Worm (Caenorhabditis elegans) whole organism, young adult: ENCODE measurements around the gene mam-6.

ENCODE experiments used
- B0019.2 ChIP-seq: fragments of 200-800 bp; sonication (Bioruptor generic); conservative IDR thresholded peaks from 2 replicates; pipeline ENCODE4 v1.3.6; 2022; ENCODE audit warnings: missing genetic modification reagents, missing genetic modification characterization, missing compliant biosample characterization
- F22D6.2 ChIP-seq: sonication (generic microtip); optimal IDR thresholded peaks from 2 replicates; lab custom pipeline; 2016; ENCODE audit warnings: mild to moderate bottlenecking, missing genetic modification characterization, missing compliant biosample characterization
- F37B4.10 ChIP-seq: fragments of 200-800 bp; sonication (Bioruptor generic); IDR thresholded peaks from 2 replicates; pipeline ENCODE4 v1.3.6; 2022; ENCODE audit warnings: missing genetic modification characterization, missing compliant biosample characterization
- K11D2.4 ChIP-seq: fragments of 200-800 bp; sonication (Bioruptor generic); IDR thresholded peaks from 2 replicates; pipeline ENCODE4 v1.3.6; 2022; ENCODE audit warnings: missing genetic modification reagents, missing genetic modification characterization, missing compliant biosample characterization
- K12H6.12 ChIP-seq: fragments of 200-800 bp; sonication (Bioruptor generic); optimal IDR thresholded peaks from 2 replicates; lab custom pipeline; 2018; ENCODE audit warnings: mild to moderate bottlenecking, missing genetic modification characterization, missing compliant biosample characterization
- Y53G8AR.9 ChIP-seq: fragments of 200-800 bp; sonication (Bioruptor generic); conservative IDR thresholded peaks from 2 replicates; pipeline ENCODE4 v1.3.6; 2022; ENCODE audit warnings: missing genetic modification reagents, missing genetic modification characterization, missing compliant biosample characterization
- Y67H2A.10 ChIP-seq: fragments of 200-800 bp; sonication (Bioruptor generic); conservative IDR thresholded peaks from 2 replicates; pipeline ENCODE4 v1.3.6; 2022; ENCODE audit warnings: missing genetic modification reagents, missing genetic modification characterization, missing compliant biosample characterization
- Y79H2A.3 ChIP-seq: fragments of 200-800 bp; sonication (Bioruptor generic); conservative IDR thresholded peaks from 2 replicates; pipeline ENCODE4 v1.3.6; 2022; ENCODE audit warnings: missing genetic modification reagents, missing genetic modification characterization, missing compliant biosample characterization
- ama-1 ChIP-seq, 3 experiments: fragments of 150-350 bp in 1 of 3; sonication (generic microtip) in 2 of 3; optimal IDR thresholded peaks; 2 replicates each; lab custom pipeline; 2014 to 2018; ENCODE audit warnings: missing biosample characterization in 2 of 3, missing genetic modification characterization in 2 of 3, missing genetic modification reagents in 2 of 3
- bed-2 ChIP-seq: fragments of 200-800 bp; sonication (Bioruptor generic); IDR thresholded peaks from 2 replicates; pipeline ENCODE4 v1.3.6; 2022; ENCODE audit warnings: missing genetic modification reagents, missing genetic modification characterization, missing compliant biosample characterization
- ccch-3 ChIP-seq: fragments of 200-800 bp; sonication (Bioruptor generic); optimal IDR thresholded peaks from 2 replicates; lab custom pipeline; 2018; ENCODE audit warnings: mild to moderate bottlenecking, missing genetic modification characterization, missing compliant biosample characterization
- cebp-1 ChIP-seq, 2 experiments: fragments of 200-800 bp in 1 of 2; sonication (Bioruptor generic) in 1 of 2; sonication (generic microtip) in 1 of 2; IDR thresholded peaks in 1 of 2; optimal IDR thresholded peaks in 1 of 2; 2 replicates each; pipeline versions ENCODE4 v1.3.6 to Lab custom; 2017 to 2022; ENCODE audit warnings: missing compliant biosample characterization in 2 of 2, missing genetic modification characterization in 2 of 2, mild to moderate bottlenecking in 1 of 2, missing genetic modification reagents in 1 of 2, moderate library complexity in 1 of 2
- ceh-91 ChIP-seq: fragments of 200-800 bp; sonication (Bioruptor generic); IDR thresholded peaks from 2 replicates; pipeline ENCODE4 v1.3.6; 2022; ENCODE audit warnings: missing genetic modification reagents, missing genetic modification characterization, missing compliant biosample characterization
- die-1 ChIP-seq: sonication (generic microtip); optimal IDR thresholded peaks from 2 replicates; lab custom pipeline; 2016; ENCODE audit warnings: missing genotype, mild to moderate bottlenecking, missing genetic modification characterization, missing compliant biosample characterization
- dox-1 ChIP-seq: fragments of 200-800 bp; sonication (Bioruptor generic); IDR thresholded peaks from 2 replicates; pipeline ENCODE4 v1.3.6; 2022; ENCODE audit warnings: missing genetic modification reagents, missing genetic modification characterization, missing compliant biosample characterization
- dpff-1 ChIP-seq: sonication (generic microtip); optimal IDR thresholded peaks from 2 replicates; lab custom pipeline; 2017; ENCODE audit warnings: mild to moderate bottlenecking, missing genetic modification characterization, missing compliant biosample characterization
- fkh-3 ChIP-seq: sonication (generic microtip); optimal IDR thresholded peaks from 2 replicates; lab custom pipeline; 2016; ENCODE audit warnings: mild to moderate bottlenecking, missing genetic modification characterization, missing compliant biosample characterization
- lin-26 ChIP-seq: fragments of 200-800 bp; sonication (Bioruptor generic); IDR thresholded peaks from 2 replicates; pipeline ENCODE4 v1.3.6; 2022; ENCODE audit warnings: missing genetic modification reagents, missing genetic modification characterization, missing compliant biosample characterization
- lin-40 ChIP-seq: sonication (generic microtip); optimal IDR thresholded peaks from 2 replicates; lab custom pipeline; 2016; ENCODE audit warnings: missing genetic modification characterization, mild to moderate bottlenecking, missing compliant biosample characterization, missing genotype, missing genetic modification reagents
- madf-6 ChIP-seq: fragments of 200-800 bp; sonication (Bioruptor generic); IDR thresholded peaks from 2 replicates; pipeline ENCODE4 v1.3.6; 2022; ENCODE audit warnings: missing genetic modification reagents, missing genetic modification characterization, missing compliant biosample characterization
- nhr-120 ChIP-seq: fragments of 200-800 bp; sonication (Bioruptor generic); IDR thresholded peaks from 2 replicates; pipeline ENCODE4 v1.3.6; 2022; ENCODE audit warnings: missing genetic modification characterization, missing compliant biosample characterization
- rpc-1 ChIP-seq, 2 experiments: fragments of 150-350 bp in 1 of 2; sonication (generic microtip) in 1 of 2; optimal IDR thresholded peaks; 2 replicates each; lab custom pipeline; 2014 to 2018; ENCODE audit warnings: missing biosample characterization in 1 of 2, missing genetic modification characterization in 1 of 2, missing genetic modification reagents in 1 of 2, missing genotype in 1 of 2
- snpc-1.3 ChIP-seq: sonication (generic microtip); optimal IDR thresholded peaks from 2 replicates; lab custom pipeline; 2017; ENCODE audit warnings: missing genetic modification characterization, mild to moderate bottlenecking, missing compliant biosample characterization, antibody characterized with exemption, moderate library complexity, missing genotype, missing genetic modification reagents; ENCODE audit not compliant: insufficient read depth
- snpc-3.4 ChIP-seq: sonication (generic microtip); optimal IDR thresholded peaks from 2 replicates; lab custom pipeline; 2017; ENCODE audit warnings: missing genetic modification characterization, mild to moderate bottlenecking, missing compliant biosample characterization, antibody characterized with exemption, moderate library complexity, missing genotype, missing genetic modification reagents
- somi-1 ChIP-seq: fragments of 200-800 bp; sonication (Bioruptor generic); optimal IDR thresholded peaks from 2 replicates; lab custom pipeline; 2018; ENCODE audit warnings: mild to moderate bottlenecking, missing genetic modification characterization, missing compliant biosample characterization
- sptf-2 ChIP-seq: fragments of 200-800 bp; sonication (Bioruptor generic); optimal IDR thresholded peaks from 2 replicates; lab custom pipeline; 2018; ENCODE audit warnings: mild to moderate bottlenecking, missing genetic modification characterization, missing compliant biosample characterization
- tbp1 ChIP-seq: fragments of 200-800 bp; sonication (Bioruptor generic); optimal IDR thresholded peaks from 2 replicates; lab custom pipeline; 2018; ENCODE audit warnings: mild to moderate bottlenecking, missing genetic modification characterization, missing compliant biosample characterization
- unc-130 ChIP-seq: sonication (generic microtip); optimal IDR thresholded peaks from 2 replicates; lab custom pipeline; 2016; ENCODE audit warnings: missing genetic modification reagents, missing genetic modification characterization, missing compliant biosample characterization
- unc-62 ChIP-seq: fragments of 150-350 bp; optimal IDR thresholded peaks from 2 replicates; lab custom pipeline; 2014; ENCODE audit warnings: missing biosample characterization, missing genetic modification reagents, missing genetic modification characterization
- zfh-2 ChIP-seq: fragments of 200-800 bp; sonication (Bioruptor generic); conservative IDR thresholded peaks from 2 replicates; pipeline ENCODE4 v1.3.6; 2022; ENCODE audit warnings: missing genetic modification reagents, missing genetic modification characterization, missing compliant biosample characterization
- zim-3 ChIP-seq: sonication (generic microtip); optimal IDR thresholded peaks from 2 replicates; lab custom pipeline; 2017; ENCODE audit warnings: mild to moderate bottlenecking, missing genetic modification characterization, moderate library complexity, missing compliant biosample characterization
- ztf-25 ChIP-seq: fragments of 200-800 bp; sonication (Bioruptor generic); IDR thresholded peaks from 2 replicates; pipeline ENCODE4 v1.3.6; 2022; ENCODE audit warnings: missing genetic modification reagents, missing genetic modification characterization, missing compliant biosample characterization
- ztf-26 ChIP-seq: sonication (generic microtip); optimal IDR thresholded peaks from 2 replicates; lab custom pipeline; 2017; ENCODE audit warnings: missing genetic modification characterization, missing compliant biosample characterization

The mam-6 gene

DNA sequence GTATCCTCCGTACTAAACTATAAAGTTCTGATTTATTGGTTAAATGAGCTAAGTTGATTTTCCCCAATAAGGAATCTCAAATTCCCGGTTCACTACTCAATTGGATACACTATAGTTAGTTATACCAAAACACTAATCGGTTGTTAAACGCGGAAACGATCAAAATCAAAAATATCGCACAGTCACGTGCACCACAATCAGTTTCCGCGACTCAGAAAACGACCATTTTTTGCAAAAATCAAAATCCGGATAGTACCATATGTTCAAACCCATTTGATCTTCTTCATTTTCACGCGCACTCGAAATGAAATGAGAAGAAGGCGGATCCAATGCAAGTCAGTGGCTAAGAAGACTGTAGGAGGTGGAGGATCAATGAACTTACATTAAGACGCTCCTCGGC is 12.3 kb upstream of the mam-6 start:
- TF ChIP-seq die-1: no peak
- TF ChIP-seq somi-1: no peak
- 0 out of 2 replicates have a peak, but pooled peaks have one; percentile 22 for TF ChIP-seq lin-26 (GFP tag; lab: Robert Waterston, UW)

ce11 chrX:15079406-15079805 is 10.3 kb upstream of the mam-6 start:
- TF ChIP-seq K12H6.12: no peak
- peak; percentile 59 for TF ChIP-seq ztf-26 (tag; lab: Kevin White, UChicago)
- no peak for TF ChIP-seq madf-6 (GFP tag; lab: Robert Waterston, UW)
- no peak for TF ChIP-seq bed-2 (GFP tag; lab: Robert Waterston, UW)
- TF ChIP-seq K11D2.4 (GFP tag; lab: Robert Waterston, UW): no peak
- TF ChIP-seq cebp-1 (GFP tag; IDR thresholded peaks at IDR 0.05; lab: Robert Waterston, UW): no peak
- TF ChIP-seq cebp-1 (tag; optimal IDR thresholded peaks at IDR 0.05; lab: Kevin White, UChicago): peak; percentile 9
- no peak for TF ChIP-seq unc-62 (GFP tag; lab: Kevin White, UChicago)
- no peak for TF ChIP-seq ccch-3 (GFP tag; lab: Kevin White, UChicago)
- no peak for TF ChIP-seq tbp1
- TF ChIP-seq ceh-91 (GFP tag; lab: Robert Waterston, UW): no peak
- no peak for TF ChIP-seq dox-1 (GFP tag; lab: Robert Waterston, UW)
- no peak for TF ChIP-seq snpc-1.3 (tag; lab: Kevin White, UChicago)
- TF ChIP-seq zfh-2: no peak
- TF ChIP-seq zim-3: no peak
- no peak for TF ChIP-seq sptf-2 (GFP tag; lab: Kevin White, UChicago)
- TF ChIP-seq B0019.2 (GFP tag; lab: Robert Waterston, UW): no peak
- peak; percentile 28 for TF ChIP-seq lin-40 (tag; lab: Kevin White, UChicago)
- no peak for TF ChIP-seq fkh-3
- TF ChIP-seq, all 124 proteins: peak for 3

DNA sequence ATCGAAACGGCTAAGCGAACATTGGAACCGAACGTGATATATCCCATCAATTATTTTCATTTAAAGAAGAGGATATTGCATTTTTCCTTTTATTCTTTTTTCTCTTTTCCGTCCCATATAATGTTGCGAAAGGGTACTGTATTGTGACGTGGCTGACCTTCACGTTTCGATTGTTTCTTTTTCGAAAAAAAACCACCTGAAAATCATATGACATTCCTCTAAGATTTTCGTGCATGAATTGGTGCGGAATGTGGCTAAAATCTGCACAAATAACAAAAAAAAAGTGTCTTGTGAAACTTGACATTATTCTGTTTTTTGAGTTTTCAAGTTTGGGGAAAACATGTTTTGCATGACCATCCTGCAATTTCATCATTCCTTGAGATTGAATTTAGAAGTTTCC is 9.1 kb upstream of the mam-6 start:
- TF ChIP-seq Y79H2A.3 (GFP tag; lab: Robert Waterston, UW) (no peak), lin-26 (GFP tag; lab: Robert Waterston, UW) (no peak), sptf-2 (GFP tag; lab: Kevin White, UChicago) (no peak), ztf-25 (GFP tag; lab: Robert Waterston, UW) (no peak), unc-130 (GFP tag; lab: Kevin White, UChicago) (no peak), Y67H2A.10 (GFP tag; lab: Robert Waterston, UW) (no peak), rpc-1 (optimal IDR thresholded peaks at IDR 0.05; lab: Kevin White, UChicago) (no peak), rpc-1 (tag; optimal IDR thresholded peaks at IDR 0.05; lab: Kevin White, UChicago) (no peak), snpc-3.4 (no peak), K11D2.4 (GFP tag; lab: Robert Waterston, UW) (0 out of 2 replicates have a peak, but pooled peaks have one; percentile 31), dox-1 (GFP tag; lab: Robert Waterston, UW) (no peak), F37B4.10 (GFP tag; lab: Robert Waterston, UW) (no peak), ama-1 (optimal IDR thresholded peaks at IDR 0.05; lab: Kevin White, UChicago) (no peak), ama-1 (GFP tag; optimal IDR thresholded peaks at IDR 0.05; lab: Kevin White, UChicago) (no peak), cebp-1 (GFP tag; IDR thresholded peaks at IDR 0.05; lab: Robert Waterston, UW) (no peak), cebp-1 (tag; optimal IDR thresholded peaks at IDR 0.05; lab: Kevin White, UChicago) (peak; percentile 26)

ce11 chrX:15077597-15078261 is 8.6 kb upstream of the mam-6 start, which contains the start of the genes H40L08.8, H40L08.2 and H40L08.7:
H40L08.8 (minus strand) TSS chrX:15077633.
H40L08.2 (minus strand) TSS chrX:15077744.
H40L08.7 (minus strand) TSS chrX:15077744.
- TF ChIP-seq unc-62 (GFP tag; lab: Kevin White, UChicago) (no peak), Y53G8AR.9 (GFP tag; lab: Robert Waterston, UW) (no peak), F22D6.2 (tag; lab: Kevin White, UChicago) (no peak), dpff-1 (no peak), nhr-120 (GFP tag; lab: Robert Waterston, UW) (no peak)
